Worm (Caenorhabditis elegans): Measurements from ENCODE around the gene F56B3.11.

DNA sequence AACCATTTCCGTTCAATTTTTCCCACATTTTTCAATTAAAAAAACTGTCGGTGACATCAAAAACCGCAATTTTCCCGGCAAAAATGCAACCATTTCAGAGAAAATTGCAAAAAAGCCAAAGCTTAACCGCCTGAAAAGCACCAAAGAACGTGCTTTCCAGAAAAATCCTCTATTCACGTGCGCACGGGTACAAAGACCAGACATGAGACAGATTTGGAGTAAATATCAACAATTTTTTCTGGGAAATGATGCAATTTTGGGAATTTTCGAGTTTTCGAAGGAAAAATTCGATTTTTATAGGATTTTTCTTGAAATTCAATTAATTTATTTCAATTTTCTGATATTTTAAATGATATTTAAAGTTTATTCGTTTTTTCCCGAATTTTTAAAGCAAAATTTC is 32.7 kb upstream of the F56B3.11 start:
- no peak for TF ChIP-seq ceh-43 (GFP tag; optimal IDR thresholded peaks at IDR 0.05)
- TF ChIP-seq lin-13 (tag; optimal IDR thresholded peaks at IDR 0.05): no peak
- no peak for TF ChIP-seq ces-1 (GFP tag; optimal IDR thresholded peaks at IDR 0.05)
- TF ChIP-seq lsy-2 (tag; optimal IDR thresholded peaks at IDR 0.05): no peak
- TF ChIP-seq mab-5 (tag; optimal IDR thresholded peaks at IDR 0.05): no peak
- TF ChIP-seq unc-62 (GFP tag; optimal IDR thresholded peaks at IDR 0.05): no peak

Data from whole organism, mixed stage, embryonic.